Worm (Caenorhabditis elegans): ENCODE measurements around the gene F11G11.14.
"Not testable (repeated sequence)": the region's sequence is repeated elsewhere in the genome, so short reads cannot be mapped to it uniquely, and the experiment has no call there.

The F11G11.14 gene

DNA sequence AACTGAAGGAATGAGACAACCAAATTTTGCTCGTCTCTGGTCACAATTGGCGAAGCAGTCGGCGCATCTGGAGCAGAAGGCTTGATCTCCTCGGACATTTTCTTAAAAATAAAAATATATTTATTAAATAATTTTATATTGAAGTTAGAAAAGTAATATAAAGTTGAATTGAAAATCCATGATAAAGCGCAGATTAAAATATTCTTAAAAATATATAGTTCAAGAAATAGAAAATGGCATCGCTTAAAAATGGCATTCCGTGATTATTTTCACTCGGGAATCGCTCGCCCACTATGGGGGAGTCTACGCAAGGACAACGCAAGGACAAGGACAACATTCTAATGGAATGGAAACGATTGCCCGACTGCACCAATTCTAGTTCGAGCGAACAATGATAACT, 40.2 kb downstream of the F11G11.14 start, which contains the start of gene sgt-1:
Gene sgt-1, minus strand, starts transcription at position 101 of the 400 bp plus-strand sequence.
- TF ChIP-seq ceh-13 (GFP tag; optimal IDR thresholded peaks at IDR 0.05); pes-1 (GFP tag; IDR thresholded peaks at IDR 0.05); hmg-4 (GFP tag; optimal IDR thresholded peaks at IDR 0.05): not testable (repeated sequence)

DNA sequence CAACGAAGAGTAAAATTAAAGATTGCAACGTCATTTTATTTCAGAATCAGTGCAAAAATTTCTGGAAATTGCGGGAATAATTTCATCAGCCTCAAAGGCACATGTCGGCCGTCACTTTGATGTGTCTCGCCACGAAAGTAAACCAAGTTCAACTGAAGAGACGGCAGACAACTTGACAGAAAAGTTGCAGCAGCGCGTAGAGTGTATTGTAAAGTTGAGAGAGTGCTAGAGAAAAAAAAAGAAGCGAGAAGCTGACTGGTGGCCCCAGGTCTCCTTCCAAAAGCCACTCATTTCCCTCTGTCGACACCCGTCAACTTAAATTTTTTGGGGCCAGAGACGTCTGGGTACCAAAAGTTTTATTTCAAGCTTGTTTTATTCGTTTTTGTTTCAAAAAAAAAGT, 40.8 kb downstream of the F11G11.14 start:
- TF ChIP-seq hmbx-1 (tag; optimal IDR thresholded peaks at IDR 0.05) (no peak), F13C5.2 (tag; optimal IDR thresholded peaks at IDR 0.05) (peak; percentile 3)

DNA sequence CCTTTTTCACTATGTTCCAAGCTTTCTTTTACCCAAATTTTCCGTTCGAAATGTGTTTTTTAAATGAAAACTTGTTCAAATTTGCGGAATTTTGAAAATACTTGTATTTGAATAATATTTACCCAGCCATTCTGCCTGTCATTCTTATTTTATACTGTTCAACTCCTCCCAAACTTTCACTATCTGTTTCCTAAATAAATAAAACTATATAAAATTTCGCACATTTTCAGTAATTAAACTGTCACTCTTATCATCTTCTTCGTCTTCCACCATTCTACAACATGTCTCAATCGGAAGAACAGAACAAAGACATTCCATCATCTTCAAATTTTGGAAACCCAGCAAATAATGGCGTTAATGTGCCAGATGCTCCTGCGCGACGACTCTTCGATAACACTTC, 41.3 kb downstream of the F11G11.14 start, which contains the start of gene btbd-10:
Gene btbd-10, plus strand, starts transcription at position 231 of the 400 bp plus-strand sequence.
- TF ChIP-seq flt-1 (GFP tag; IDR thresholded peaks at IDR 0.05) (no peak), pes-1 (GFP tag; IDR thresholded peaks at IDR 0.05) (no peak), tra-4 (tag; optimal IDR thresholded peaks at IDR 0.05) (no peak), hnd-1 (tag; optimal IDR thresholded peaks at IDR 0.05) (no peak), ama-1 (optimal IDR thresholded peaks at IDR 0.05) (no peak), ceh-36 (tag; optimal IDR thresholded peaks at IDR 0.05) (no peak), hmbx-1 (tag; optimal IDR thresholded peaks at IDR 0.05) (no peak), hmg-4 (GFP tag; optimal IDR thresholded peaks at IDR 0.05) (no peak), tbx-37 (GFP tag; conservative IDR thresholded peaks at IDR 0.05) (no peak), tbx-11 (GFP tag; IDR thresholded peaks at IDR 0.05) (no peak), ets-7 (tag; optimal IDR thresholded peaks at IDR 0.05) (no peak), B0310.2 (tag; optimal IDR thresholded peaks at IDR 0.05) (no peak), sea-1 (GFP tag; conservative IDR thresholded peaks at IDR 0.05) (no peak), aly-1 (tag; optimal IDR thresholded peaks at IDR 0.05) (no peak), ceh-13 (GFP tag; optimal IDR thresholded peaks at IDR 0.05) (no peak)

DNA sequence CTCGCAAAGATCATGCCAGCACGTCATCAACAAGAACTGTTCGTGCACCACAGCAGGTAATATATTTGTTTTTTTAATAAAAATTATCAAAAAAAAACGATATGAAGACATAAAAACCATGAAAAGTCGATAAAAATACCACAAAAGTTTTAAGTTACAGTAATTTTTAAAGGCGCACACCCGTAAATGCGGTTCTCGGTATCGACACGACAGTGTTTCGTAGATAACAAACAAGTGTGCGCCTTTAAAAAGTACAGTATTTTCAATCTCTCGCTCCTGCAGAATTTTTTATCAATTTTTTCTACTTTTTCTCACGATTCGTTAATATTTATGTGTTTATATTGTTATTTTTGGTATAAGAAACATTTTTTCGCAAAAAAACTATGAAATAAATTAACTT, 41.9 kb downstream of the F11G11.14 start:
- TF ChIP-seq ceh-13 (GFP tag; optimal IDR thresholded peaks at IDR 0.05) = no peak
- TF ChIP-seq hmg-4 (GFP tag; optimal IDR thresholded peaks at IDR 0.05) = no peak
- TF ChIP-seq hmbx-1 (tag; optimal IDR thresholded peaks at IDR 0.05) = no peak
- no peak for TF ChIP-seq sea-1 (GFP tag; conservative IDR thresholded peaks at IDR 0.05)
- TF ChIP-seq tbx-11 (GFP tag; IDR thresholded peaks at IDR 0.05) = no peak
- TF ChIP-seq scrt-1 (GFP tag; IDR thresholded peaks at IDR 0.05) = no peak
- TF ChIP-seq ceh-36 (tag; optimal IDR thresholded peaks at IDR 0.05) = no peak
- no peak for TF ChIP-seq aly-1 (tag; optimal IDR thresholded peaks at IDR 0.05)
- TF ChIP-seq B0310.2 (tag; optimal IDR thresholded peaks at IDR 0.05) = no peak
- TF ChIP-seq pes-1 (GFP tag; IDR thresholded peaks at IDR 0.05) = no peak
- TF ChIP-seq ets-7 (tag; optimal IDR thresholded peaks at IDR 0.05) = no peak
- no peak for TF ChIP-seq flt-1 (GFP tag; IDR thresholded peaks at IDR 0.05)
- no peak for TF ChIP-seq hnd-1 (tag; optimal IDR thresholded peaks at IDR 0.05)
- no peak for TF ChIP-seq tra-4 (tag; optimal IDR thresholded peaks at IDR 0.05)
- no peak for TF ChIP-seq ama-1 (optimal IDR thresholded peaks at IDR 0.05)
- TF ChIP-seq tbx-37 (GFP tag; conservative IDR thresholded peaks at IDR 0.05) = no peak
- TF ChIP-seq F13C5.2 (tag; optimal IDR thresholded peaks at IDR 0.05) = no peak

DNA sequence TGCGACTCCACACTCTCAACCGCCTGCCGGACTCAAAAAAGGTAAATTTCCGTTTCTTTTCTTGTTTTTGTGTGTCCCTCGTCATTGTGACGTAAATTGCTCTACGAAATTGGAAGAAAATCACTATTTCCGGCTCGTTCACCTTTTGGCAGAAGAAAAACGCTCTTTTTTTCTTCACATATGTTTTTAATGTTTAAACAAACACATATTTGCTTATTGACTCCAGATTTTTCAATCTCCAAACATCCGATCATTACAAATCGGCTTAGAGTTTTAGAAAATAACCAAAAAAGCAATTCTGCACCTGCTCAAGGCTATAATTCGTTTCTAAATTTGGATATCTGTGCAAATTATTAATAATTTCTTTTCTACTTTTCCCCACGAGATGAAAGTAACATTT, 42.4 kb downstream of the F11G11.14 start:
- no peak for TF ChIP-seq hmg-4 (GFP tag; optimal IDR thresholded peaks at IDR 0.05)
- no peak for TF ChIP-seq aly-1 (tag; optimal IDR thresholded peaks at IDR 0.05)
- TF ChIP-seq ama-1 (optimal IDR thresholded peaks at IDR 0.05) = no peak
- TF ChIP-seq flt-1 (GFP tag; IDR thresholded peaks at IDR 0.05) = no peak
- TF ChIP-seq ceh-36 (tag; optimal IDR thresholded peaks at IDR 0.05) = no peak
- TF ChIP-seq B0310.2 (tag; optimal IDR thresholded peaks at IDR 0.05) = no peak
- TF ChIP-seq sea-1 (GFP tag; conservative IDR thresholded peaks at IDR 0.05) = no peak
- TF ChIP-seq scrt-1 (GFP tag; IDR thresholded peaks at IDR 0.05) = no peak
- no peak for TF ChIP-seq hmbx-1 (tag; optimal IDR thresholded peaks at IDR 0.05)
- TF ChIP-seq ets-7 (tag; optimal IDR thresholded peaks at IDR 0.05) = no peak
- TF ChIP-seq tra-4 (tag; optimal IDR thresholded peaks at IDR 0.05) = no peak
- TF ChIP-seq tbx-11 (GFP tag; IDR thresholded peaks at IDR 0.05) = no peak
- TF ChIP-seq ceh-13 (GFP tag; optimal IDR thresholded peaks at IDR 0.05) = no peak
- no peak for TF ChIP-seq tbx-37 (GFP tag; conservative IDR thresholded peaks at IDR 0.05)
- TF ChIP-seq F13C5.2 (tag; optimal IDR thresholded peaks at IDR 0.05) = no peak
- TF ChIP-seq hnd-1 (tag; optimal IDR thresholded peaks at IDR 0.05) = no peak
- no peak for TF ChIP-seq pes-1 (GFP tag; IDR thresholded peaks at IDR 0.05)

DNA sequence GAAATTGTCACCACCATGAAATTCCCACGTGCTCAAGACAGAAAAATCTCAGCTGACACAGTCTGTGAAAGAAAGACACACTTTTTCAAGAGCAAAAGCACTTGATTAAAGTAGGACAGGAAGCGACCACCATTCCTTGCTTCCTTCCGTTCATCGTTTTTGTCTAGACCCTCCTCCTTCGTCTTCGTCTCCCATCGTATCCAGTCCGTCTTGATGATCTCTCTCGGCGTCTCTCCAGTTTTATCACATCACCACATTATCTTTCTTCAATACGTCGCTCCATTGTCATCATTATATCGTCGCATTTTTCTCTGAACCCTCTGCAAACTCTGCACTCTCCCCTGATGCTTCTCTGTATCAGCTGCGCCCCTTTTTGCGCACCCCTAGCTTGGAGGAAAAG, 44.7 kb downstream of the F11G11.14 start:
- TF ChIP-seq tbx-11 (GFP tag; IDR thresholded peaks at IDR 0.05) = no peak
- no peak for TF ChIP-seq hmbx-1 (tag; optimal IDR thresholded peaks at IDR 0.05)
- no peak for TF ChIP-seq ceh-13 (GFP tag; optimal IDR thresholded peaks at IDR 0.05)
- TF ChIP-seq ets-7 (tag; optimal IDR thresholded peaks at IDR 0.05) = no peak
- no peak for TF ChIP-seq F13C5.2 (tag; optimal IDR thresholded peaks at IDR 0.05)
- no peak for TF ChIP-seq flt-1 (GFP tag; IDR thresholded peaks at IDR 0.05)
- no peak for TF ChIP-seq sea-1 (GFP tag; conservative IDR thresholded peaks at IDR 0.05)

DNA sequence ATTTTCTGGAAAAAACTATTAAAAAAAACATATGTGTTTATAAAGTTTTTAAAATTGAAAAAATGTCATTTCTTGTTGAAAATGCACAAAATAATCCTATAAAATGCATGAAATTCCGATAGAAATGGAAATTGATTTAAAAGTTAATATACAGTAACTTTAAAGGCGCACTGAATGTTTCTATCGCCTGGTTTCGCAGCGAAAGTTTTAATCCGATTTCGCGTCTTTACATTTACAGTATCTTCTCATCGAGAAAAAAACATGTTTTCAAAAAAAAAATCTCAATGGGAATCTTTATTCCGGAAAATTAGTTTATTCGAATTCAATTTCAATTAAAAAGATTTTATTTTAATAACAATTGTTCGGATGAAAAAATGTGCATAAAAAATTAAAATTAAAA, 50.7 kb downstream of the F11G11.14 start, which contains the start of gene R05F9.11:
Gene R05F9.11, minus strand, starts transcription at position 5 of the 400 bp plus-strand sequence.
- no peak for TF ChIP-seq hmbx-1 (tag; optimal IDR thresholded peaks at IDR 0.05)
- no peak for TF ChIP-seq sea-1 (GFP tag; conservative IDR thresholded peaks at IDR 0.05)
- TF ChIP-seq pes-1 (GFP tag; IDR thresholded peaks at IDR 0.05) = no peak
- TF ChIP-seq ama-1 (optimal IDR thresholded peaks at IDR 0.05) = no peak
- no peak for TF ChIP-seq scrt-1 (GFP tag; IDR thresholded peaks at IDR 0.05)
- no peak for TF ChIP-seq tbx-37 (GFP tag; conservative IDR thresholded peaks at IDR 0.05)
- no peak for TF ChIP-seq ceh-13 (GFP tag; optimal IDR thresholded peaks at IDR 0.05)
- TF ChIP-seq aly-1 (tag; optimal IDR thresholded peaks at IDR 0.05) = no peak
- no peak for TF ChIP-seq F13C5.2 (tag; optimal IDR thresholded peaks at IDR 0.05)
- no peak for TF ChIP-seq B0310.2 (tag; optimal IDR thresholded peaks at IDR 0.05)
- TF ChIP-seq hnd-1 (tag; optimal IDR thresholded peaks at IDR 0.05) = no peak
- TF ChIP-seq ceh-36 (tag; optimal IDR thresholded peaks at IDR 0.05) = no peak
- TF ChIP-seq hmg-4 (GFP tag; optimal IDR thresholded peaks at IDR 0.05) = no peak
- TF ChIP-seq tbx-11 (GFP tag; IDR thresholded peaks at IDR 0.05) = no peak
- TF ChIP-seq ets-7 (tag; optimal IDR thresholded peaks at IDR 0.05) = no peak
- TF ChIP-seq tra-4 (tag; optimal IDR thresholded peaks at IDR 0.05) = no peak
